Worm (Caenorhabditis elegans) whole organism, L4 larva: ENCODE results near the gene rbm-26.
A peak's percentile ranks its signal among the peaks of the same experiment; 100 is the strongest.

Experiments used
- F26F4.8 ChIP-seq: fragments of 200-800 bp; sonication (Bioruptor generic); conservative IDR thresholded peaks from 2 replicates; pipeline ENCODE4 v1.3.6; 2022; ENCODE audit warnings: missing genetic modification characterization, missing compliant biosample characterization
- F37D6.2 ChIP-seq: sonication (generic microtip); optimal IDR thresholded peaks from 2 replicates; lab custom pipeline; 2016; ENCODE audit warnings: mild to moderate bottlenecking, missing genetic modification characterization, missing compliant biosample characterization
- F44E2.7 ChIP-seq: fragments of 200-800 bp; sonication (Bioruptor generic); IDR thresholded peaks from 2 replicates; pipeline ENCODE4 v2.1.2; 2022; ENCODE audit warnings: missing genetic modification characterization, missing compliant biosample characterization
- T20F7.1 ChIP-seq: fragments of 200-800 bp; sonication (Bioruptor generic); optimal IDR thresholded peaks from 2 replicates; lab custom pipeline; 2018; ENCODE audit warnings: mild to moderate bottlenecking, missing genetic modification characterization, missing compliant biosample characterization
- aha-1 ChIP-seq: fragments of 150-350 bp; peaks from one replicate; lab custom pipeline; 2014; ENCODE audit warnings: missing biosample characterization, missing genetic modification characterization
- ama-1 ChIP-seq: fragments of 150-350 bp; optimal IDR thresholded peaks from 2 replicates; lab custom pipeline; 2014; ENCODE audit warnings: inconsistent platforms, mixed read lengths
- attf-4 ChIP-seq: sonication (generic microtip); optimal IDR thresholded peaks from 3 replicates; lab custom pipeline; 2017; ENCODE audit warnings: missing biosample characterization, missing genetic modification characterization
- daf-16 ChIP-seq, 3 experiments: sonication (generic microtip); optimal IDR thresholded peaks; 2 replicates each; lab custom pipeline; 2016 to 2017; ENCODE audit warnings: missing genetic modification characterization in 3 of 3, missing genetic modification reagents in 3 of 3, mild to moderate bottlenecking in 2 of 3, missing compliant biosample characterization in 2 of 3, missing biosample characterization in 1 of 3, moderate library complexity in 1 of 3
- dmd-6 ChIP-seq: fragments of 200-800 bp; sonication (Bioruptor generic); IDR thresholded peaks from 2 replicates; pipeline ENCODE4 v1.3.6; 2022; ENCODE audit warnings: missing genetic modification reagents, missing genetic modification characterization, missing compliant biosample characterization
- dmd-9 ChIP-seq: fragments of 200-800 bp; sonication (Bioruptor generic); IDR thresholded peaks from 2 replicates; pipeline ENCODE4 v1.3.6; 2022; ENCODE audit warnings: missing genetic modification reagents, missing genetic modification characterization, missing compliant biosample characterization
- dpl-1 ChIP-seq: fragments of 150-350 bp; optimal IDR thresholded peaks from 2 replicates; lab custom pipeline; 2014; ENCODE audit warnings: missing biosample characterization, missing genetic modification reagents, missing genetic modification characterization
- egl-43 ChIP-seq: fragments of 200-800 bp; sonication (Bioruptor generic); IDR thresholded peaks from 2 replicates; pipeline ENCODE4 v1.3.6; 2022; ENCODE audit warnings: missing genetic modification reagents, missing genetic modification characterization, missing compliant biosample characterization
- hlh-30 ChIP-seq: sonication (generic microtip); optimal IDR thresholded peaks from 2 replicates; lab custom pipeline; 2017; ENCODE audit warnings: antibody characterized with exemption, mild to moderate bottlenecking, missing genetic modification characterization, missing compliant biosample characterization; ENCODE audit not compliant: insufficient read depth
- lin-13 ChIP-seq: fragments of 150-350 bp; optimal IDR thresholded peaks from 2 replicates; lab custom pipeline; 2014; ENCODE audit warnings: missing biosample characterization, missing genetic modification reagents, missing genetic modification characterization
- lin-38 ChIP-seq: fragments of 200-800 bp; sonication (Bioruptor generic); IDR thresholded peaks from 2 replicates; pipeline ENCODE4 v1.3.6; 2022; ENCODE audit warnings: missing genetic modification reagents, missing genetic modification characterization, missing compliant biosample characterization
- lin-39 ChIP-seq: fragments of 150-350 bp; optimal IDR thresholded peaks from 2 replicates; lab custom pipeline; 2014; ENCODE audit warnings: missing biosample characterization, missing genetic modification reagents, missing genetic modification characterization
- lir-3 ChIP-seq: sonication (generic microtip); optimal IDR thresholded peaks from 2 replicates; lab custom pipeline; 2016; ENCODE audit warnings: mild to moderate bottlenecking, missing genetic modification characterization, missing compliant biosample characterization
- madf-5 ChIP-seq, 2 experiments: fragments of 200-800 bp; sonication (Bioruptor generic); IDR thresholded peaks; 2 replicates each; pipeline ENCODE4 v1.3.6; 2022; ENCODE audit warnings: missing compliant biosample characterization in 2 of 2, missing genetic modification characterization in 2 of 2
- mdt-29 ChIP-seq: fragments of 200-800 bp; sonication (Bioruptor generic); IDR thresholded peaks from 2 replicates; pipeline ENCODE4 v1.3.6; 2022; ENCODE audit warnings: missing genetic modification reagents, missing genetic modification characterization, missing compliant biosample characterization
- mes-2 ChIP-seq: sonication (generic microtip); optimal IDR thresholded peaks from 2 replicates; lab custom pipeline; 2016; ENCODE audit warnings: missing genotype, mild to moderate bottlenecking, missing genetic modification characterization, missing compliant biosample characterization; ENCODE audit not compliant: poor library complexity, severe bottlenecking
- mxl-2 ChIP-seq: fragments of 200-800 bp; sonication (Bioruptor generic); conservative IDR thresholded peaks from 2 replicates; pipeline ENCODE4 v1.3.6; 2022; ENCODE audit warnings: missing genetic modification reagents, missing genetic modification characterization, missing compliant biosample characterization
- nhr-102 ChIP-seq: sonication (generic microtip); optimal IDR thresholded peaks from 2 replicates; lab custom pipeline; 2016; ENCODE audit warnings: mild to moderate bottlenecking, missing genetic modification characterization, moderate library complexity, missing compliant biosample characterization
- nhr-25 ChIP-seq: sonication (generic microtip); optimal IDR thresholded peaks from 2 replicates; lab custom pipeline; 2017; ENCODE audit warnings: missing genetic modification characterization, mild to moderate bottlenecking, missing compliant biosample characterization, antibody characterized with exemption, moderate library complexity, borderline replicate concordance; ENCODE audit not compliant: insufficient read depth
- nhr-28 ChIP-seq: fragments of 150-350 bp; optimal IDR thresholded peaks from 2 replicates; lab custom pipeline; 2014; ENCODE audit warnings: missing biosample characterization, missing genetic modification characterization
- nhr-41 ChIP-seq: fragments of 200-800 bp; sonication (Bioruptor generic); IDR thresholded peaks from 2 replicates; pipeline ENCODE4 v1.3.6; 2022; ENCODE audit warnings: missing genetic modification reagents, missing genetic modification characterization, missing compliant biosample characterization
- nhr-48 ChIP-seq: sonication (generic microtip); optimal IDR thresholded peaks from 2 replicates; lab custom pipeline; 2016; ENCODE audit warnings: mild to moderate bottlenecking, missing genetic modification characterization, missing compliant biosample characterization
- nhr-6 ChIP-seq: fragments of 150-350 bp; optimal IDR thresholded peaks from 2 replicates; lab custom pipeline; 2014; ENCODE audit warnings: missing biosample characterization, missing genetic modification characterization
- nhr-76 ChIP-seq: fragments of 150-350 bp; optimal IDR thresholded peaks from 2 replicates; lab custom pipeline; 2014; ENCODE audit warnings: missing biosample characterization, missing genetic modification characterization
- pha-4 ChIP-seq, 2 experiments: fragments of 150-350 bp in 1 of 2; fragments of 200-800 bp in 1 of 2; sonication (Bioruptor generic) in 1 of 2; IDR thresholded peaks in 1 of 2; optimal IDR thresholded peaks in 1 of 2; 2 replicates each; pipeline versions ENCODE4 v1.3.6 to Lab custom; 2014 to 2022; ENCODE audit warnings: missing genetic modification characterization in 2 of 2, missing genetic modification reagents in 2 of 2, missing biosample characterization in 1 of 2, missing compliant biosample characterization in 1 of 2
- rbr-2 ChIP-seq: sonication (generic microtip); optimal IDR thresholded peaks from 2 replicates; lab custom pipeline; 2016; ENCODE audit warnings: missing genotype, missing genetic modification characterization, missing compliant biosample characterization
- snpc-4 ChIP-seq: fragments of 150-350 bp; optimal IDR thresholded peaks from 2 replicates; lab custom pipeline; 2014; ENCODE audit warnings: missing biosample characterization, missing genetic modification characterization
- tag-97 ChIP-seq: fragments of 200-800 bp; sonication (Bioruptor generic); IDR thresholded peaks from 2 replicates; pipeline ENCODE4 v1.3.6; 2022; ENCODE audit warnings: missing genetic modification characterization, missing compliant biosample characterization
- unc-39 ChIP-seq: sonication (generic microtip); optimal IDR thresholded peaks from 2 replicates; lab custom pipeline; 2017; ENCODE audit warnings: missing biosample characterization, missing genetic modification characterization
- unc-62 ChIP-seq, 3 experiments: fragments of 150-350 bp in 1 of 3; sonication (generic microtip); optimal IDR thresholded peaks in 2 of 3; peaks in 1 of 3; 1 replicate in 1 of 3; 2 replicates in 2 of 3; lab custom pipeline; 2014 to 2017; ENCODE audit warnings: missing biosample characterization in 3 of 3, missing genetic modification characterization in 3 of 3, missing genetic modification reagents in 3 of 3, missing genotype in 1 of 3
- vab-7 ChIP-seq: fragments of 200-800 bp; sonication (Bioruptor generic); IDR thresholded peaks from 2 replicates; pipeline ENCODE4 v1.3.6; 2022; ENCODE audit warnings: missing genetic modification reagents, missing genetic modification characterization, missing compliant biosample characterization
- zag-1 ChIP-seq: fragments of 150-350 bp; optimal IDR thresholded peaks from 2 replicates; lab custom pipeline; 2014; ENCODE audit warnings: missing biosample characterization, missing genetic modification characterization
- zip-2 ChIP-seq: fragments of 150-350 bp; optimal IDR thresholded peaks from 2 replicates; lab custom pipeline; 2014; ENCODE audit warnings: missing biosample characterization, missing genetic modification characterization

The rbm-26 gene

ce11 chrIII:5688246-5688645, 23.1 kb upstream of the rbm-26 start (continued):
- TF ChIP-seq T20F7.1 (GFP tag; lab: Kevin White, UChicago) (no peak), lin-13 (GFP tag; lab: Kevin White, UChicago) (no peak), lin-39 (tag; lab: Kevin White, UChicago) (no peak), zip-2 (no peak), unc-39 (no peak), mxl-2 (GFP tag; lab: Robert Waterston, UW) (no peak), daf-16 (GFP tag; optimal IDR thresholded peaks at IDR 0.05; lab: Kevin White, UChicago) (no peak), daf-16 (tag; optimal IDR thresholded peaks at IDR 0.05; lab: Kevin White, UChicago) (peak; percentile 58), dmd-6 (peak; percentile 35; the same call in 1 of the 2 replicates), mdt-29 (GFP tag; lab: Robert Waterston, UW) (no peak), tag-97 (GFP tag; lab: Robert Waterston, UW) (no peak), dmd-9 (GFP tag; lab: Robert Waterston, UW) (no peak), unc-62 (GFP tag; optimal IDR thresholded peaks at IDR 0.05 in 1 of 2; lab: Kevin White, UChicago) (no peak), unc-62 (tag; optimal IDR thresholded peaks at IDR 0.05; lab: Kevin White, UChicago) (no peak)
- TF ChIP-seq, all 104 proteins: peak for 18

ce11 chrIII:5691826-5692225, 19.5 kb upstream of the rbm-26 start:
- TF ChIP-seq F44E2.7 (GFP tag; lab: Robert Waterston, UW) (0 out of 2 replicates have a peak, but pooled peaks have one; percentile 21), mdt-29 (GFP tag; lab: Robert Waterston, UW) (no peak), unc-62 (GFP tag; optimal IDR thresholded peaks at IDR 0.05 in 1 of 2; lab: Kevin White, UChicago) (peak in 1 of 2 experiments; percentile 92), unc-62 (tag; optimal IDR thresholded peaks at IDR 0.05; lab: Kevin White, UChicago) (no peak), zag-1 (tag; lab: Kevin White, UChicago) (no peak), nhr-102 (tag; lab: Kevin White, UChicago) (no peak)

DNA sequence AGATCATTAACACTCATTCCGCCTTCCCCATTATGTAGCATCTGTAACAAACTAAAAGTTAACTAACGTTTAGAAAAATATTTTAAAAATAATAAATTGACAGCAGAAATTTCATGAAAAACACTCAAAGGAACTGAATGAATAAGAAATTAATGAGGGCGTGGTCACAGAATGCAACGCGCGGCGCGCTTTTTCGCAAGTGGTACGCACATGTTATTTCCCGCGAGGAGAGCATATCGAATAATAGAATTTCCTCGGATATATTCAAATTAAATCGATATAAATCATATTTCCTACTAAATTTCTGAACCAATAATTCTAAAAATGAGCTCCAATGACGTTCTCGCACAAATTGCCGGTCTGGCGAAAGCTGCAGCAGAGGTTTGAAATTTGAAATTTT, 18.7 kb upstream of the rbm-26 start, which contains the start of the genes abi-1 and arle-14:
Gene abi-1 (minus strand): TSS at position 51 of the 400 bp plus-strand sequence.
Gene arle-14 (plus strand): TSS at position 217 of the 400 bp plus-strand sequence.
- TF ChIP-seq nhr-41 (GFP tag; lab: Robert Waterston, UW) (no peak), rbr-2 (peak; percentile 13), dpl-1 (GFP tag; lab: Kevin White, UChicago) (peak; percentile 9), lir-3 (tag; lab: Kevin White, UChicago) (no peak), lin-38 (GFP tag; lab: Robert Waterston, UW) (0 out of 2 replicates have a peak, but pooled peaks have one; percentile 25), nhr-76 (tag; lab: Kevin White, UChicago) (no peak), mes-2 (peak; percentile 71), daf-16 (GFP tag; optimal IDR thresholded peaks at IDR 0.05; lab: Kevin White, UChicago) (no peak), daf-16 (tag; optimal IDR thresholded peaks at IDR 0.05; lab: Kevin White, UChicago) (peak; percentile 12), hlh-30 (tag; lab: Kevin White, UChicago) (peak; percentile 17), nhr-6 (tag; lab: Kevin White, UChicago) (peak; percentile 12)

DNA sequence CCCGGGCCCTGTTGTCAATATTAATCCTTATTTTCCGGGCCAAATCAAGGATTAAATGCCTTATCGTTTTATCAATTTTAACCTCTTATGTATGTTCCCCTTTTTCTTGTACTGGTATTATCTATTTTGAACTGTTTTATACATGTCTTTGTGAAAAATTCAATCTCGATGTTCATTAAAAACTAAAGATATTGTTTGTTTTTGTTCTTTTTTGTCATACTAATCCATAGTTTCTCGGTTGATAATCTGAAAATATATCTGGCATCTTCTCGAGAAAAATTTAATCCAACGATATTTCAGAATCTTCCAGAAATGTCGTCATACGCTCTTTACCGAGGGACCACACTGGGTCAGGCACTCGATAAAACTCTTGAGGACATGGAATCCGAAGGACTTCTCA, 17.6 kb upstream of the rbm-26 start, which contains the start of gene B0336.13:
Gene B0336.13 (plus strand): TSS at position 301 of the 400 bp plus-strand sequence.
- TF ChIP-seq ama-1 (lab: Kevin White, UChicago): no peak

- TF ChIP-seq aha-1 (tag; lab: Kevin White, UChicago) (peak; percentile 27), nhr-48 (tag; lab: Kevin White, UChicago) (no peak)
Observed at ce11 chrIII:5697266-5697665, 14.1 kb upstream of the rbm-26 start, which contains the start of gene B0336.7. Gene B0336.7 (minus strand): TSS chrIII:5697366.

- TF ChIP-seq egl-43 (GFP tag; lab: Robert Waterston, UW): no peak
- TF ChIP-seq vab-7 (GFP tag; lab: Robert Waterston, UW): no peak
- no peak for TF ChIP-seq F37D6.2 (tag; lab: Kevin White, UChicago)
- TF ChIP-seq nhr-28 (tag; lab: Kevin White, UChicago): peak; percentile 51
- TF ChIP-seq unc-39: no peak
- TF ChIP-seq nhr-25 (tag; lab: Kevin White, UChicago): no peak
- TF ChIP-seq rbr-2: peak; percentile 14
- no peak for TF ChIP-seq zip-2
- no peak for TF ChIP-seq F44E2.7 (GFP tag; lab: Robert Waterston, UW)
- TF ChIP-seq attf-4 (tag; lab: Kevin White, UChicago): no peak
- no peak for TF ChIP-seq madf-5 (GFP tag; IDR thresholded peaks at IDR 0.05; lab: Robert Waterston, UW)
- no peak for TF ChIP-seq snpc-4 (tag; lab: Kevin White, UChicago)
- no peak for TF ChIP-seq F26F4.8
- no peak for TF ChIP-seq pha-4 (GFP tag; IDR thresholded peaks at IDR 0.05; lab: Robert Waterston, UW)
- no peak for TF ChIP-seq pha-4 (tag; optimal IDR thresholded peaks at IDR 0.05; lab: Kevin White, UChicago)
Observed at ce11 chrIII:5697963-5698730, 13.2 kb upstream of the rbm-26 start, which contains the start of the genes lgg-3 and rgs-5. Gene lgg-3 (minus strand): TSS chrIII:5698013. Gene rgs-5 (plus strand): TSS chrIII:5698555.
